Worm (Caenorhabditis elegans): Measurements from ENCODE around the gene sri-21.
"Not testable (repeated sequence)": the region's sequence is repeated elsewhere in the genome, so short reads cannot be mapped to it uniquely, and the experiment has no call there.

Gene sri-21

ce11 chrV:3541117-3541516, 8.5 kb upstream of the sri-21 start, which contains the start of gene srbc-67:
Gene srbc-67 (minus strand): TSS chrV:3541217.
- TF ChIP-seq W03F9.2 (tag; optimal IDR thresholded peaks at IDR 0.05) (no peak), dao-5 (tag; optimal IDR thresholded peaks at IDR 0.05) (no peak), him-1 (tag; optimal IDR thresholded peaks at IDR 0.05) (no peak)

ce11 chrV:3543344-3543743, 6.3 kb upstream of the sri-21 start, which contains the start of gene nhr-222:
Gene nhr-222 (minus strand): TSS chrV:3543444.
- TF ChIP-seq him-1 (tag; optimal IDR thresholded peaks at IDR 0.05) = no peak
- no peak for TF ChIP-seq dao-5 (tag; optimal IDR thresholded peaks at IDR 0.05)
- no peak for TF ChIP-seq W03F9.2 (tag; optimal IDR thresholded peaks at IDR 0.05)

ce11 chrV:3546517-3546916, 3.1 kb upstream of the sri-21 start, which contains the start of gene srbc-68:
Gene srbc-68 (minus strand): TSS chrV:3546617.
- no peak for TF ChIP-seq dao-5 (tag; optimal IDR thresholded peaks at IDR 0.05)
- no peak for TF ChIP-seq him-1 (tag; optimal IDR thresholded peaks at IDR 0.05)
- no peak for TF ChIP-seq W03F9.2 (tag; optimal IDR thresholded peaks at IDR 0.05)

ce11 chrV:3548798-3549197, 855 bp upstream of the sri-21 start, which contains the start of gene srw-130:
Gene srw-130 (minus strand): TSS chrV:3548898.
- TF ChIP-seq him-1 (tag; optimal IDR thresholded peaks at IDR 0.05) (no peak), dao-5 (tag; optimal IDR thresholded peaks at IDR 0.05) (no peak), W03F9.2 (tag; optimal IDR thresholded peaks at IDR 0.05) (no peak)

- TF ChIP-seq W03F9.2 (tag; optimal IDR thresholded peaks at IDR 0.05) = no peak
- no peak for TF ChIP-seq dao-5 (tag; optimal IDR thresholded peaks at IDR 0.05)
- TF ChIP-seq him-1 (tag; optimal IDR thresholded peaks at IDR 0.05) = no peak
Measured at ce11 chrV:3551765-3552164, 2.1 kb downstream of the sri-21 start, which contains the start of gene grl-28. Gene grl-28 (minus strand): TSS chrV:3551865.

ce11 chrV:3552740-3553469, 3.3 kb downstream of the sri-21 start, which contains the start of gene T24A6.20:
Gene T24A6.20 (plus strand): TSS chrV:3553134.
- TF ChIP-seq dao-5 (tag; optimal IDR thresholded peaks at IDR 0.05) = no peak
- TF ChIP-seq him-1 (tag; optimal IDR thresholded peaks at IDR 0.05) = no peak
- no peak for TF ChIP-seq W03F9.2 (tag; optimal IDR thresholded peaks at IDR 0.05)

- TF ChIP-seq W03F9.2 (tag; optimal IDR thresholded peaks at IDR 0.05) = no peak
- TF ChIP-seq dao-5 (tag; optimal IDR thresholded peaks at IDR 0.05) = no peak
- TF ChIP-seq him-1 (tag; optimal IDR thresholded peaks at IDR 0.05) = no peak
Measured at ce11 chrV:3554869-3555268, 5.2 kb downstream of the sri-21 start, which contains the start of gene grl-29. Gene grl-29 (minus strand): TSS chrV:3555236.

- TF ChIP-seq dao-5 (tag; optimal IDR thresholded peaks at IDR 0.05) (no peak), him-1 (tag; optimal IDR thresholded peaks at IDR 0.05) (no peak), W03F9.2 (tag; optimal IDR thresholded peaks at IDR 0.05) (no peak)
Measured at ce11 chrV:3555986-3556385, 6.3 kb downstream of the sri-21 start, which contains the start of gene grl-30. Gene grl-30 (plus strand): TSS chrV:3556286.

ce11 chrV:3557422-3557821, 7.8 kb downstream of the sri-21 start, which contains the start of gene grl-31:
Gene grl-31 (minus strand): TSS chrV:3557778.
- TF ChIP-seq him-1 (tag; optimal IDR thresholded peaks at IDR 0.05) (no peak), W03F9.2 (tag; optimal IDR thresholded peaks at IDR 0.05) (no peak), dao-5 (tag; optimal IDR thresholded peaks at IDR 0.05) (no peak)

ce11 chrV:3558744-3559143, 9.1 kb downstream of the sri-21 start, which contains the start of gene T24A6.1:
Gene T24A6.1 (plus strand): TSS chrV:3559044.
- not testable (repeated sequence) for TF ChIP-seq him-1, W03F9.2, dao-5 (tag; optimal IDR thresholded peaks at IDR 0.05)

ce11 chrV:3562824-3563223, 13.2 kb downstream of the sri-21 start, which contains the start of gene T24A6.16:
Gene T24A6.16 (minus strand): TSS chrV:3562924.
- not testable (repeated sequence) for TF ChIP-seq him-1, W03F9.2, dao-5 (tag; optimal IDR thresholded peaks at IDR 0.05)

- not testable (repeated sequence) for TF ChIP-seq W03F9.2, dao-5, him-1 (tag; optimal IDR thresholded peaks at IDR 0.05)
Measured at ce11 chrV:3564335-3564734, 14.7 kb downstream of the sri-21 start, which contains the start of gene T24A6.17. Gene T24A6.17 (minus strand): TSS chrV:3564435.

- TF ChIP-seq dao-5, W03F9.2, him-1 (tag; optimal IDR thresholded peaks at IDR 0.05): not testable (repeated sequence)
Measured at ce11 chrV:3570695-3571094, 21.0 kb downstream of the sri-21 start, which contains the start of gene F40C5.2. Gene F40C5.2 (plus strand): TSS chrV:3570995.

- TF ChIP-seq W03F9.2, him-1, dao-5 (tag; optimal IDR thresholded peaks at IDR 0.05): not testable (repeated sequence)
Measured at ce11 chrV:3572408-3572807, 22.8 kb downstream of the sri-21 start, which contains the start of gene F40C5.1. Gene F40C5.1 (plus strand): TSS chrV:3572708.
